Worm (Caenorhabditis elegans) whole organism, mixed stage, embryonic: ENCODE measurements around the gene daf-5.

ENCODE experiments used
- M03D4.4 ChIP-seq: sonication (generic microtip); optimal IDR thresholded peaks from 2 replicates; lab custom pipeline; 2017; ENCODE audit warnings: mild to moderate bottlenecking, missing genetic modification characterization, missing compliant biosample characterization
- bed-3 ChIP-seq: fragments of 200-800 bp; sonication (Bioruptor generic); optimal IDR thresholded peaks from 3 replicates; lab custom pipeline; 2018; ENCODE audit warnings: mild to moderate bottlenecking, missing genetic modification characterization, moderate library complexity, missing compliant biosample characterization
- blmp-1 ChIP-seq: fragments of 150-350 bp; optimal IDR thresholded peaks from 2 replicates; lab custom pipeline; 2014; ENCODE audit warnings: missing biosample characterization, missing genetic modification characterization
- ceh-39 ChIP-seq: fragments of 150-350 bp; optimal IDR thresholded peaks from 2 replicates; lab custom pipeline; 2014; ENCODE audit warnings: missing biosample characterization, missing genetic modification characterization
- ceh-43 ChIP-seq: fragments of 200-800 bp; sonication (Bioruptor generic); optimal IDR thresholded peaks from 2 replicates; lab custom pipeline; 2018; ENCODE audit warnings: mild to moderate bottlenecking, missing genetic modification characterization, moderate library complexity, missing compliant biosample characterization
- ces-1 ChIP-seq: fragments of 150-350 bp; optimal IDR thresholded peaks from 2 replicates; lab custom pipeline; 2014; ENCODE audit warnings: missing biosample characterization, missing genetic modification reagents, missing genetic modification characterization
- cnd-1 ChIP-seq: fragments of 200-800 bp; sonication (Bioruptor generic); optimal IDR thresholded peaks from 2 replicates; lab custom pipeline; 2018; ENCODE audit warnings: mild to moderate bottlenecking, missing genetic modification characterization, missing compliant biosample characterization
- drap-1 ChIP-seq: fragments of 200-800 bp; sonication (Bioruptor generic); optimal IDR thresholded peaks from 3 replicates; lab custom pipeline; 2018; ENCODE audit warnings: mild to moderate bottlenecking, missing genetic modification characterization, missing compliant biosample characterization
- elt-1 ChIP-seq: sonication (generic microtip); optimal IDR thresholded peaks from 2 replicates; lab custom pipeline; 2017; ENCODE audit warnings: missing genetic modification characterization, mild to moderate bottlenecking, missing compliant biosample characterization, antibody characterized with exemption, moderate library complexity, borderline replicate concordance; ENCODE audit not compliant: insufficient read depth
- elt-3 ChIP-seq: fragments of 150-350 bp; optimal IDR thresholded peaks from 2 replicates; lab custom pipeline; 2014; ENCODE audit warnings: missing biosample characterization, missing genetic modification characterization
- hlh-1 ChIP-seq: fragments of 150-350 bp; optimal IDR thresholded peaks from 2 replicates; lab custom pipeline; 2014; ENCODE audit warnings: missing biosample characterization, missing genetic modification reagents, missing genetic modification characterization
- lin-13 ChIP-seq: fragments of 150-350 bp; optimal IDR thresholded peaks from 2 replicates; lab custom pipeline; 2014; ENCODE audit warnings: missing biosample characterization, missing genetic modification characterization
- lin-32 ChIP-seq: fragments of 200-800 bp; sonication (Bioruptor generic); optimal IDR thresholded peaks from 2 replicates; lab custom pipeline; 2018; ENCODE audit warnings: mild to moderate bottlenecking, missing genetic modification characterization, missing compliant biosample characterization
- lsy-2 ChIP-seq: fragments of 150-350 bp; optimal IDR thresholded peaks from 2 replicates; lab custom pipeline; 2014; ENCODE audit warnings: missing biosample characterization, missing genetic modification characterization
- mab-5 ChIP-seq: fragments of 150-350 bp; optimal IDR thresholded peaks from 2 replicates; lab custom pipeline; 2014; ENCODE audit warnings: missing biosample characterization, missing genetic modification characterization
- mls-2 ChIP-seq: sonication (generic microtip); optimal IDR thresholded peaks from 2 replicates; lab custom pipeline; 2016; ENCODE audit warnings: mild to moderate bottlenecking, missing genetic modification characterization, moderate library complexity, missing compliant biosample characterization
- nhr-12 ChIP-seq: fragments of 150-350 bp; optimal IDR thresholded peaks from 2 replicates; lab custom pipeline; 2014; ENCODE audit warnings: missing biosample characterization, missing genetic modification characterization
- nhr-2 ChIP-seq: fragments of 150-350 bp; optimal IDR thresholded peaks from 2 replicates; lab custom pipeline; 2014; ENCODE audit warnings: missing biosample characterization, missing genetic modification characterization
- nhr-237 ChIP-seq: fragments of 150-350 bp; optimal IDR thresholded peaks from 2 replicates; lab custom pipeline; 2014; ENCODE audit warnings: missing biosample characterization, missing genetic modification characterization
- nhr-28 ChIP-seq: fragments of 150-350 bp; optimal IDR thresholded peaks from 2 replicates; lab custom pipeline; 2014; ENCODE audit warnings: missing biosample characterization, missing genetic modification characterization
- nhr-76 ChIP-seq: sonication (generic microtip); optimal IDR thresholded peaks from 2 replicates; lab custom pipeline; 2017; ENCODE audit warnings: missing biosample characterization, missing genetic modification characterization
- pha-4 ChIP-seq: fragments of 150-350 bp; optimal IDR thresholded peaks from 2 replicates; lab custom pipeline; 2018; ENCODE audit warnings: missing biosample characterization, missing genetic modification reagents, missing genetic modification characterization
- sem-2 ChIP-seq: fragments of 200-800 bp; sonication (Bioruptor generic); optimal IDR thresholded peaks from 2 replicates; lab custom pipeline; 2018; ENCODE audit warnings: mild to moderate bottlenecking, missing genetic modification characterization, missing compliant biosample characterization
- snpc-4 ChIP-seq: fragments of 150-350 bp; optimal IDR thresholded peaks from 2 replicates; lab custom pipeline; 2014; ENCODE audit warnings: missing biosample characterization, missing genetic modification characterization
- tbx-8 ChIP-seq: fragments of 200-800 bp; sonication (Bioruptor generic); optimal IDR thresholded peaks from 2 replicates; lab custom pipeline; 2018; ENCODE audit warnings: mild to moderate bottlenecking, missing genetic modification characterization, moderate library complexity, missing compliant biosample characterization
- unc-120 ChIP-seq: sonication (generic microtip); optimal IDR thresholded peaks from 2 replicates; lab custom pipeline; 2017; ENCODE audit warnings: missing genetic modification characterization, missing compliant biosample characterization; ENCODE audit not compliant: poor library complexity, severe bottlenecking
- unc-39 ChIP-seq: fragments of 150-350 bp; optimal IDR thresholded peaks from 2 replicates; lab custom pipeline; 2014; ENCODE audit warnings: missing biosample characterization, missing genetic modification characterization
- unc-62 ChIP-seq: fragments of 150-350 bp; optimal IDR thresholded peaks from 2 replicates; lab custom pipeline; 2014; ENCODE audit warnings: missing biosample characterization, missing genetic modification reagents, missing genetic modification characterization
- ztf-11 ChIP-seq: fragments of 150-350 bp; optimal IDR thresholded peaks from 2 replicates; lab custom pipeline; 2014; ENCODE audit warnings: missing biosample characterization, missing genetic modification characterization

daf-5 gene

ce11 chrII:14042836-14043604 is 9.1 kb downstream of the daf-5 start:
- TF ChIP-seq pha-4 (peak; percentile 61), ceh-39 (tag; lab: Kevin White, UChicago) (no peak), lin-32 (GFP tag; lab: Kevin White, UChicago) (no peak), elt-1 (tag; lab: Kevin White, UChicago) (peak; percentile 67), bed-3 (GFP tag; lab: Kevin White, UChicago) (no peak), nhr-237 (no peak), ces-1 (GFP tag; lab: Kevin White, UChicago) (peak; percentile 8), unc-120 (no peak), cnd-1 (peak; percentile 24), unc-39 (tag; lab: Kevin White, UChicago) (peak; percentile 20), nhr-2 (tag; lab: Kevin White, UChicago) (peak; percentile 93), nhr-28 (no peak), mls-2 (tag; lab: Kevin White, UChicago) (peak; percentile 1), sem-2 (GFP tag; lab: Kevin White, UChicago) (no peak)

- peak; percentile 24 for TF ChIP-seq nhr-237
- TF ChIP-seq nhr-12 (tag; lab: Kevin White, UChicago): no peak
- TF ChIP-seq hlh-1 (tag; lab: Kevin White, UChicago): peak; percentile 15
- peak; percentile 53 for TF ChIP-seq unc-62
- TF ChIP-seq ceh-43 (GFP tag; lab: Kevin White, UChicago): no peak
- peak; percentile 55 for TF ChIP-seq mls-2 (tag; lab: Kevin White, UChicago)
- no peak for TF ChIP-seq cnd-1
- TF ChIP-seq ces-1 (GFP tag; lab: Kevin White, UChicago): peak; percentile 43
- TF ChIP-seq tbx-8 (GFP tag; lab: Kevin White, UChicago): no peak
- no peak for TF ChIP-seq elt-1 (tag; lab: Kevin White, UChicago)
- TF ChIP-seq mab-5 (tag; lab: Kevin White, UChicago): no peak
- no peak for TF ChIP-seq blmp-1
- TF ChIP-seq snpc-4 (tag; lab: Kevin White, UChicago): no peak
- TF ChIP-seq pha-4: peak; percentile 81
- no peak for TF ChIP-seq nhr-28
- TF ChIP-seq unc-120: peak; percentile 23
- TF ChIP-seq elt-3: no peak
Measured at ce11 chrII:14040204-14040842, 11.8 kb downstream of the daf-5 start.

- TF ChIP-seq nhr-76 (tag; lab: Kevin White, UChicago): no peak
- no peak for TF ChIP-seq mls-2 (tag; lab: Kevin White, UChicago)
- no peak for TF ChIP-seq elt-3
- TF ChIP-seq lin-13: no peak
- no peak for TF ChIP-seq nhr-2 (tag; lab: Kevin White, UChicago)
- no peak for TF ChIP-seq lsy-2
- no peak for TF ChIP-seq ztf-11 (tag; lab: Kevin White, UChicago)
- no peak for TF ChIP-seq M03D4.4
- TF ChIP-seq cnd-1: no peak
- TF ChIP-seq nhr-28: no peak
Measured at ce11 chrII:14039811-14040203, 12.3 kb downstream of the daf-5 start.

- TF ChIP-seq nhr-237 (peak; percentile 9), drap-1 (GFP tag; lab: Kevin White, UChicago) (no peak), ceh-43 (GFP tag; lab: Kevin White, UChicago) (no peak)
Measured at ce11 chrII:14038331-14038730, 13.8 kb downstream of the daf-5 start.

- TF ChIP-seq drap-1 (GFP tag; lab: Kevin White, UChicago) (no peak), nhr-12 (tag; lab: Kevin White, UChicago) (no peak), blmp-1 (no peak), pha-4 (peak; percentile 41)
Measured at ce11 chrII:14037484-14038303, 14.4 kb downstream of the daf-5 start.
